Worm (Caenorhabditis elegans) whole organism, late embryonic: ENCODE results near the gene nas-8.

ENCODE experiments used
- C08G9.2 ChIP-seq: sonication (generic microtip); optimal IDR thresholded peaks from 2 replicates; lab custom pipeline; 2016; ENCODE audit warnings: mild to moderate bottlenecking, missing genetic modification characterization, moderate library complexity, missing compliant biosample characterization
- F13H6.1 ChIP-seq: sonication (generic microtip); optimal IDR thresholded peaks from 2 replicates; lab custom pipeline; 2016; ENCODE audit warnings: missing genetic modification characterization, missing compliant biosample characterization
- K09A11.1 ChIP-seq: sonication (generic microtip); optimal IDR thresholded peaks from 2 replicates; lab custom pipeline; 2017; ENCODE audit warnings: antibody characterized with exemption, mild to moderate bottlenecking, missing genetic modification characterization, missing compliant biosample characterization; ENCODE audit not compliant: insufficient read depth
- T23F11.4 ChIP-seq: fragments of 200-800 bp; sonication (Bioruptor generic); optimal IDR thresholded peaks from 2 replicates; lab custom pipeline; 2018; ENCODE audit warnings: mild to moderate bottlenecking, missing genetic modification characterization, missing compliant biosample characterization
- Y22D7AL.16 ChIP-seq: sonication (generic microtip); optimal IDR thresholded peaks from 2 replicates; lab custom pipeline; 2016; ENCODE audit warnings: missing genetic modification characterization, missing compliant biosample characterization
- ama-1 ChIP-seq: fragments of 150-350 bp; optimal IDR thresholded peaks from 2 replicates; lab custom pipeline; 2014
- ceh-18 ChIP-seq: sonication (generic microtip); optimal IDR thresholded peaks from 2 replicates; lab custom pipeline; 2016; ENCODE audit warnings: missing genetic modification characterization, missing compliant biosample characterization
- ceh-2 ChIP-seq: sonication (generic microtip); optimal IDR thresholded peaks from 2 replicates; lab custom pipeline; 2016; ENCODE audit warnings: missing genotype, missing genetic modification characterization, missing compliant biosample characterization
- ceh-22 ChIP-seq: sonication (generic microtip); optimal IDR thresholded peaks from 2 replicates; lab custom pipeline; 2017; ENCODE audit warnings: missing biosample characterization, missing genetic modification characterization
- ceh-31 ChIP-seq: sonication (generic microtip); optimal IDR thresholded peaks from 2 replicates; lab custom pipeline; 2016; ENCODE audit warnings: missing genetic modification characterization, missing compliant biosample characterization
- ceh-34 ChIP-seq: sonication (generic microtip); optimal IDR thresholded peaks from 2 replicates; lab custom pipeline; 2016; ENCODE audit warnings: mild to moderate bottlenecking, missing genetic modification characterization, missing compliant biosample characterization
- ceh-48 ChIP-seq: sonication (generic microtip); optimal IDR thresholded peaks from 2 replicates; lab custom pipeline; 2016; ENCODE audit warnings: missing genetic modification characterization, inconsistent platforms, missing compliant biosample characterization
- ceh-6 ChIP-seq: fragments of 200-800 bp; sonication (Bioruptor generic); optimal IDR thresholded peaks from 2 replicates; lab custom pipeline; 2018; ENCODE audit warnings: mild to moderate bottlenecking, missing genetic modification characterization, missing compliant biosample characterization
- che-1 ChIP-seq: sonication (generic microtip); optimal IDR thresholded peaks from 2 replicates; lab custom pipeline; 2016; ENCODE audit warnings: mild to moderate bottlenecking, missing genetic modification characterization, missing compliant biosample characterization
- dmd-4 ChIP-seq: sonication (generic microtip); optimal IDR thresholded peaks from 2 replicates; lab custom pipeline; 2016; ENCODE audit warnings: borderline replicate concordance, missing genetic modification characterization, missing compliant biosample characterization
- elt-2 ChIP-seq: sonication (generic microtip); optimal IDR thresholded peaks from 2 replicates; lab custom pipeline; 2016; ENCODE audit warnings: missing genetic modification reagents, missing genetic modification characterization, missing compliant biosample characterization
- elt-4 ChIP-seq: sonication (generic microtip); optimal IDR thresholded peaks from 2 replicates; lab custom pipeline; 2016; ENCODE audit warnings: missing genetic modification characterization, missing compliant biosample characterization
- ets-4 ChIP-seq: sonication (generic microtip); optimal IDR thresholded peaks from 2 replicates; lab custom pipeline; 2016; ENCODE audit warnings: missing genetic modification characterization, missing compliant biosample characterization
- fax-1 ChIP-seq: sonication (generic microtip); optimal IDR thresholded peaks from 2 replicates; lab custom pipeline; 2016; ENCODE audit warnings: missing genotype, missing genetic modification characterization, missing compliant biosample characterization
- fkh-6 ChIP-seq: sonication (generic microtip); optimal IDR thresholded peaks from 2 replicates; lab custom pipeline; 2016; ENCODE audit warnings: missing genetic modification characterization, missing compliant biosample characterization
- hlh-15 ChIP-seq: sonication (generic microtip); optimal IDR thresholded peaks from 2 replicates; lab custom pipeline; 2016; ENCODE audit warnings: missing genetic modification characterization, missing compliant biosample characterization
- lin-11 ChIP-seq: fragments of 200-800 bp; sonication (Bioruptor generic); optimal IDR thresholded peaks from 2 replicates; lab custom pipeline; 2018; ENCODE audit warnings: mild to moderate bottlenecking, missing genetic modification characterization, missing compliant biosample characterization
- mec-3 ChIP-seq: sonication (generic microtip); optimal IDR thresholded peaks from 2 replicates; lab custom pipeline; 2016; ENCODE audit warnings: borderline replicate concordance, missing genetic modification characterization, missing compliant biosample characterization
- nhr-11 ChIP-seq: fragments of 150-350 bp; optimal IDR thresholded peaks from 2 replicates; lab custom pipeline; 2014; ENCODE audit warnings: missing biosample characterization, missing genetic modification characterization
- nhr-232 ChIP-seq: sonication (generic microtip); optimal IDR thresholded peaks from 2 replicates; lab custom pipeline; 2016; ENCODE audit warnings: missing genetic modification characterization, missing compliant biosample characterization
- npax-4 ChIP-seq: sonication (generic microtip); optimal IDR thresholded peaks from 2 replicates; lab custom pipeline; 2016; ENCODE audit warnings: missing genetic modification characterization, missing compliant biosample characterization
- pat-9 ChIP-seq: fragments of 200-800 bp; sonication (Bioruptor generic); optimal IDR thresholded peaks from 2 replicates; lab custom pipeline; 2018; ENCODE audit warnings: mild to moderate bottlenecking, missing genetic modification characterization, moderate library complexity, missing compliant biosample characterization
- pax-1 ChIP-seq: fragments of 150-350 bp; optimal IDR thresholded peaks from 2 replicates; lab custom pipeline; 2014; ENCODE audit warnings: missing biosample characterization, missing genetic modification characterization
- pqm-1 ChIP-seq: sonication (generic microtip); optimal IDR thresholded peaks from 2 replicates; lab custom pipeline; 2016; ENCODE audit warnings: missing genetic modification characterization, missing compliant biosample characterization
- ref-2 ChIP-seq: sonication (generic microtip); optimal IDR thresholded peaks from 2 replicates; lab custom pipeline; 2016; ENCODE audit warnings: missing genetic modification characterization, missing compliant biosample characterization
- sdc-2 ChIP-seq: sonication (generic microtip); optimal IDR thresholded peaks from 2 replicates; lab custom pipeline; 2016; ENCODE audit warnings: missing genotype, missing genetic modification characterization, missing compliant biosample characterization
- sox-2 ChIP-seq: fragments of 200-800 bp; sonication (Bioruptor generic); IDR thresholded peaks from 2 replicates; pipeline ENCODE4 v1.3.6; 2022; ENCODE audit warnings: missing genetic modification reagents, missing genetic modification characterization, missing compliant biosample characterization
- sox-4 ChIP-seq: sonication (generic microtip); optimal IDR thresholded peaks from 2 replicates; lab custom pipeline; 2017; ENCODE audit warnings: mild to moderate bottlenecking, missing genetic modification characterization, inconsistent platforms, missing compliant biosample characterization
- tbx-2 ChIP-seq: sonication (generic microtip); optimal IDR thresholded peaks from 2 replicates; lab custom pipeline; 2016; ENCODE audit warnings: missing genetic modification characterization, missing compliant biosample characterization
- tbx-7 ChIP-seq: sonication (generic microtip); optimal IDR thresholded peaks from 2 replicates; lab custom pipeline; 2016; ENCODE audit warnings: missing genotype, missing genetic modification characterization, missing compliant biosample characterization
- unc-42 ChIP-seq: sonication (generic microtip); optimal IDR thresholded peaks from 2 replicates; lab custom pipeline; 2016; ENCODE audit warnings: missing genotype, missing genetic modification characterization, missing compliant biosample characterization
- unc-55 ChIP-seq: sonication (generic microtip); optimal IDR thresholded peaks from 2 replicates; lab custom pipeline; 2017; ENCODE audit warnings: missing biosample characterization, missing genetic modification reagents, missing genetic modification characterization
- unc-86 ChIP-seq: sonication (generic microtip); optimal IDR thresholded peaks from 2 replicates; lab custom pipeline; 2016; ENCODE audit warnings: missing genetic modification characterization, missing compliant biosample characterization

The nas-8 gene

DNA sequence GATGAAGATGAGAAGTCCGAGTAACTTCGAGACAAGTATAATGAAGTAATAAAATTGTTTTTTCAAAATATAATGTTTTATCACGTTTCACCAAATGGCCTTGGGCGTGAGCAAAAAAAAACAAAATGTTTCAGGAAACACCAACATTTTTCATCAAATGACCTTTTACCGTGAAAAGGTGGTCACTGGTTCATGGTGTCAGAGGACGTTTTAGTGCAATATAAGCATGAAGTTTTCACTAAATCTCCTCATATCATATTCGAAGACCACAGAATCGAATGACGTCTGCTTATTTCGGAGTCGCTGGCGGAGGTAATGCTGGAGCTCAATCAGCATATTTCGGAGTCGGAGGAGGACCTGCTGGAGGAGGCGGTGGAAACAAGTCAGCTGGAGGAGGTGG is 3.3 kb upstream of the nas-8 start, which contains the start of the genes ZC477.7 and ssq-3:
ZC477.7 (minus strand) TSS at position 101 of the 400 bp plus-strand sequence.
ssq-3 (plus strand) TSS at position 251 of the 400 bp plus-strand sequence.
- TF ChIP-seq hlh-15 (tag; lab: Kevin White, UChicago), result no peak
- TF ChIP-seq elt-4 (tag; lab: Kevin White, UChicago), result no peak
- TF ChIP-seq lin-11 (tag; lab: Kevin White, UChicago), result no peak
- no peak for TF ChIP-seq fax-1 (tag; lab: Kevin White, UChicago)
- TF ChIP-seq K09A11.1 (tag; lab: Kevin White, UChicago), result no peak
- TF ChIP-seq ceh-22, result no peak
- no peak for TF ChIP-seq nhr-232 (tag; lab: Kevin White, UChicago)

DNA sequence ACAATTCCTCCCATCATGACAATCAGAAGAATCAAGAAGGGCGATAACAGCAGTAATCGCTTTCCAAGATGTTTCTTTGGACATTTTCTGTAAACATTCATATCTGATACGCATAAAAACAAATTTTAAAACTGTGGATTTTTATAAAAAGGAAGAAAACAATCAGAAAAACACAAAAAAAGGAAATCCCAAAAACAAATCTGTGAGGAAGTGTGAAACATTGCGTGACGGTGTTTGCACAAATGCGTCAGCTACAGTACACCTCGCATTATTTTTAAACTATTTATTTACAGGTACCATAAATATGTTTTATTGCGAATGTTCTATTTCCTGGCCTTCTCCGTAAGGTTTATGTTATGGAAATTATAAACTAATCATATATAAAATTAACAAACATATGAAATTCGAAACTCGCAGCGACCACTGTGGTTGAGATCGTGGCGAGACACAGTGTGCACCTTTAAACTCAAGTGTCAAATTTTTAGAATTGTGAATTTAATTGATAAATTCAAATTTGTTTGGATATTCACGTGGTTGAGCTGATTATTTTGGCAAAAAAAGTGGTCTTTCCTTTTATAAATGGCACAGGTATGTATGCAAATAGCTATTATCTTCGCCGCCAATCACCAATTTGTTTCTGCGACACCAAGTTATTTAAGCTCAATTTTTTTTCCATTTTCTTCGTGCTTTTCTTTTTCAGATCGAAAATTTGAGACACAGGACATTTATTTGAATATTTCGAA is 6.8 kb downstream of the nas-8 start, which contains the start of the genes C34D4.10 and str-48:
C34D4.10 (minus strand) TSS at position 101 of the 743 bp plus-strand sequence.
str-48 (plus strand) TSS at position 693 of the 743 bp plus-strand sequence.
- TF ChIP-seq ceh-34 (no peak), npax-4 (tag; lab: Kevin White, UChicago) (no peak), C08G9.2 (tag; lab: Kevin White, UChicago) (no peak), T23F11.4 (no peak), che-1 (tag; lab: Kevin White, UChicago) (no peak), ceh-18 (tag; lab: Kevin White, UChicago) (no peak), dmd-4 (tag; lab: Kevin White, UChicago) (no peak), mec-3 (no peak), sdc-2 (no peak), Y22D7AL.16 (tag; lab: Kevin White, UChicago) (no peak)
- TF ChIP-seq, all 69 proteins: peak for 0

DNA sequence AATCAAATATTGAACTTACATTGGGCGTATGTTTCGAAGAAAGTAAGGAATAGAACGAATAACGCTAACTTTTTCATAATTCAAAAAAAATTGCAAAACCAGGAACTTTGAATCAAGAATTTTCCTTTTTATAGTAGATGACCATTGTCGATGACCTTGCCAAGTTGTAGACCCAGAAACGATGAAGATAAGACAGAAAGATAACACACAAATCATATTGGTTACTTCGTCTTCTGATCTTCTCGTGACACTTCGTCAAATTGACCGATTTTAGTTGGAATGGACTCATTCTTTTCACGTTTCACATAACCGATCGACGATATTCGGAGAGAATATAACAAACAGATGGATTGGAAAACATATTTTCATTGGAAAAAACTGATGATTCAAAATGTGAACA is 17.1 kb downstream of the nas-8 start, which contains the start of gene grsp-3:
grsp-3 (minus strand) TSS at position 149 of the 400 bp plus-strand sequence.
- no peak for TF ChIP-seq Y22D7AL.16 (tag; lab: Kevin White, UChicago)
- no peak for TF ChIP-seq fax-1 (tag; lab: Kevin White, UChicago)
- TF ChIP-seq tbx-2, result no peak
- TF ChIP-seq pqm-1 (tag; lab: Kevin White, UChicago), result no peak
- TF ChIP-seq ama-1, result no peak
- TF ChIP-seq ref-2 (tag; lab: Kevin White, UChicago), result no peak
- TF ChIP-seq ceh-22, result no peak
- no peak for TF ChIP-seq che-1 (tag; lab: Kevin White, UChicago)
- no peak for TF ChIP-seq ets-4 (tag; lab: Kevin White, UChicago)
- TF ChIP-seq elt-2 (tag; lab: Kevin White, UChicago), result no peak
- TF ChIP-seq unc-86 (tag; lab: Kevin White, UChicago), result no peak
- TF ChIP-seq ceh-31 (tag; lab: Kevin White, UChicago), result no peak
- TF ChIP-seq fkh-6, result no peak
- TF ChIP-seq tbx-7 (tag; lab: Kevin White, UChicago), result no peak
- TF ChIP-seq sox-4 (tag; lab: Kevin White, UChicago), result no peak
- no peak for TF ChIP-seq unc-42
- TF ChIP-seq ceh-6, result no peak
- TF ChIP-seq lin-11 (tag; lab: Kevin White, UChicago), result no peak
- no peak for TF ChIP-seq npax-4 (tag; lab: Kevin White, UChicago)

DNA sequence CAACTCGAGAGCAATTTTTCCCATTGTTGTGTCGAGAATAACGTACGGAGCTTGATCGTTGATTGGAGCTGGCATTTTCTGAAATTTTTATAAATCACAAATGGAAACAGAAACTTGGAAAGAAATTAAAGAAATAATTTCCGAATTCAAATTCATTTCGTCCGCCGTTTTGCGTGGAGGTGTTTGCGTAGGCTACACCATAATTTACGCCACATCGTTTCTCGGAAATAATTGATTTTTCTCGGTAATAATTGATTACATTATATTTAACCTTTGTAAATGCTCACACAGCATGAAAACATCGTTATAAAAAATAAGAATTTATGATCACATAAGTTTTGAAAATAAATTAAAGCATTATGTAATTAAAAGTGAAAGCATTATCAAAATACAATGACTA is 18.4 kb downstream of the nas-8 start, which contains the start of gene cyn-12:
cyn-12 (minus strand) TSS at position 78 of the 400 bp plus-strand sequence.
- TF ChIP-seq ceh-48 (tag; lab: Kevin White, UChicago) (peak; percentile 61), F13H6.1 (tag; lab: Kevin White, UChicago) (no peak), sox-2 (GFP tag; lab: Robert Waterston, UW) (no peak), ceh-2 (tag; lab: Kevin White, UChicago) (no peak), unc-55 (GFP tag; lab: Kevin White, UChicago) (no peak), Y22D7AL.16 (tag; lab: Kevin White, UChicago) (no peak), unc-42 (peak; percentile 71), ref-2 (tag; lab: Kevin White, UChicago) (no peak), nhr-11 (tag; lab: Kevin White, UChicago) (no peak), pax-1 (no peak), dmd-4 (tag; lab: Kevin White, UChicago) (no peak), pat-9 (tag; lab: Kevin White, UChicago) (no peak), che-1 (tag; lab: Kevin White, UChicago) (no peak), T23F11.4 (no peak)
